Fruit fly (Drosophila melanogaster): ENCODE measurements around the gene ema.

DNA sequence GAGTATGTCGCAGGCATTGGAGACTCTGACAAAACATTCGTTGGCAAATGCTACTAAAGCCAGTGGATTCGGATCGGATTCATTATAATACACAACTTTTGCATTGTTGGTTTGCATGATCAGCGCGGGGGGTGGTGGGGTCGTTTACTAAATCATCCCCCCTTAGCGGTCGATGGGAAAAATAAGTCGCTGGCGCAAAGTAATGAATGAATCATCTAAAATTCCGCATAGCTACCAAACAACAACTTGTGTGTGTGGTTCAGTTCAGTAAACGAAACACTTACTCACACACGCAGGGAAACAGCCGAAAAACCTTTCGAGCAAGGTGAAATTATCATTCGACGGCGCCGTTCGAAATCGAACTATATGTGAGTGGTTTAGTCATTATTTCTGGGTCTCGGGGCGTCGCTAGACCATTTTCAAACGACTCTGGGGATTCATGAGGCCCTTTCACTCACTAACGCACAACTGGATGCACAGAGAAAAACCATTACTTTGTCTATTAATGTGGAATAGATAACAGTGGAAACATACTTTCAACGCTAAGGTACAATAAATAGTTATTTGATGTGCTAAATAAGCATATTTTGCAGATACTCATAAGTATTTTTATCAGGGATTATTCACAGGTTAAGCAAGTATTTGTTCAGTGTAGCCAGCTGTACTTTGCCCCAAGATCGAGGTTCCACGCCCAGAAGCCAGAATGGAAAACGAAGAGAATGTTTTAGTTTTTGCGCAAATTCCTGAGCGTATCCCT, 7.1 kb upstream of the ema start:
- TF ChIP-seq h (optimal IDR thresholded peaks at IDR 0.05), result no peak
- TF ChIP-seq psq (optimal IDR thresholded peaks at IDR 0.05), result no peak
- no peak for TF ChIP-seq Sin3A (optimal IDR thresholded peaks at IDR 0.05)
- TF ChIP-seq Myc (optimal IDR thresholded peaks at IDR 0.05), result no peak
